Worm (Caenorhabditis elegans) whole organism, young adult: ENCODE data around the gene alfa-1.

ENCODE experiments used
- B0261.1 ChIP-seq: sonication (generic microtip); optimal IDR thresholded peaks from 2 replicates; lab custom pipeline; 2016; ENCODE audit warnings: mild to moderate bottlenecking, missing genetic modification characterization, moderate library complexity, missing compliant biosample characterization
- nhr-90 ChIP-seq: sonication (generic microtip); optimal IDR thresholded peaks from 2 replicates; lab custom pipeline; 2016; ENCODE audit warnings: missing genotype, mild to moderate bottlenecking, missing genetic modification characterization, missing compliant biosample characterization
- snpc-3.4 ChIP-seq: sonication (generic microtip); optimal IDR thresholded peaks from 2 replicates; lab custom pipeline; 2017; ENCODE audit warnings: missing genetic modification characterization, mild to moderate bottlenecking, missing compliant biosample characterization, antibody characterized with exemption, moderate library complexity, missing genotype, missing genetic modification reagents
- xnd-1 ChIP-seq: sonication (generic microtip); optimal IDR thresholded peaks from 2 replicates; lab custom pipeline; 2016; ENCODE audit warnings: missing genotype, missing genetic modification reagents, missing genetic modification characterization, missing compliant biosample characterization

- TF ChIP-seq snpc-3.4 (tag; lab: Kevin White, UChicago) (no peak), nhr-90 (tag; lab: Kevin White, UChicago) (no peak), xnd-1 (tag; lab: Kevin White, UChicago) (no peak), B0261.1 (tag; lab: Kevin White, UChicago) (no peak)
Observed at ce11 chrII:7640161-7640841, 22.0 kb downstream of the alfa-1 start.
